Fruit fly (Drosophila melanogaster): ENCODE results near the gene Mgat4b.

- TF ChIP-seq psq (optimal IDR thresholded peaks at IDR 0.05), result no peak
- no peak for TF ChIP-seq ttk (optimal IDR thresholded peaks at IDR 0.05)
Measured at dm6 chr3L:14751056-14751671, 17.9 kb downstream of the Mgat4b start.

Data from Kc167 (cell line).